Fruit fly (Drosophila melanogaster) whole organism, embryonic: ENCODE measurements around the gene wds.

ENCODE experiments used
- CG11398 ChIP-seq: fragments of 200-800 bp; sonication (Bioruptor generic); optimal IDR thresholded peaks from 2 replicates; lab custom pipeline; 2016; ENCODE audit warnings: missing biosample characterization, missing genetic modification characterization
- CG11456 ChIP-seq: fragments of 200-800 bp; sonication (Bioruptor generic); IDR thresholded peaks from 3 replicates; pipeline ENCODE4 v1.3.6; 2022; ENCODE audit warnings: missing biosample characterization, missing genetic modification characterization
- CG12104 ChIP-seq: fragments of 200-800 bp; sonication (Bioruptor generic); optimal IDR thresholded peaks from 3 replicates; lab custom pipeline; 2016; ENCODE audit warnings: missing biosample characterization, missing genetic modification characterization
- CG14050 ChIP-seq: fragments of 200-800 bp; sonication (Bioruptor generic); IDR thresholded peaks from 3 replicates; pipeline ENCODE4 v1.3.6; 2022; ENCODE audit warnings: missing biosample characterization, missing genetic modification characterization
- CG14965 ChIP-seq: fragments of 200-800 bp; sonication (Bioruptor generic); optimal IDR thresholded peaks from 2 replicates; lab custom pipeline; 2016; ENCODE audit warnings: missing biosample characterization, missing genetic modification characterization, borderline replicate concordance
- CG1529 ChIP-seq: fragments of 200-800 bp; sonication (Bioruptor generic); optimal IDR thresholded peaks from 3 replicates; lab custom pipeline; 2018; ENCODE audit warnings: missing biosample characterization, missing genetic modification characterization
- CG15479 ChIP-seq: fragments of 200-800 bp; sonication (Bioruptor generic); optimal IDR thresholded peaks from 3 replicates; lab custom pipeline; 2019; ENCODE audit warnings: missing biosample characterization, mild to moderate bottlenecking, missing genetic modification characterization, moderate library complexity
- CG1602 ChIP-seq: fragments of 200-800 bp; sonication (Bioruptor generic); optimal IDR thresholded peaks from 3 replicates; lab custom pipeline; 2016; ENCODE audit warnings: missing biosample characterization, missing genetic modification characterization
- CG17612 ChIP-seq: fragments of 200-800 bp; sonication (Bioruptor generic); IDR thresholded peaks from 2 replicates; pipeline ENCODE4 v1.3.6; 2022; ENCODE audit warnings: missing biosample characterization, missing genetic modification characterization
- CG2678 ChIP-seq: fragments of 200-800 bp; sonication (Bioruptor generic); optimal IDR thresholded peaks from 3 replicates; lab custom pipeline; 2019; ENCODE audit warnings: missing biosample characterization, mild to moderate bottlenecking, missing genetic modification characterization, moderate library complexity
- CG31224 ChIP-seq: fragments of 200-800 bp; sonication (Bioruptor generic); IDR thresholded peaks from 2 replicates; pipeline ENCODE4 v1.3.6; 2022; ENCODE audit warnings: missing biosample characterization, missing genetic modification characterization
- CG3163 ChIP-seq: fragments of 200-800 bp; sonication (Bioruptor generic); optimal IDR thresholded peaks from 3 replicates; lab custom pipeline; 2016; ENCODE audit warnings: missing biosample characterization, missing genetic modification characterization
- CG32772 ChIP-seq: fragments of 200-800 bp; sonication (Bioruptor generic); IDR thresholded peaks from 2 replicates; pipeline ENCODE4 v1.3.6; 2022; ENCODE audit warnings: missing biosample characterization, missing genetic modification characterization
- CG3847 ChIP-seq: fragments of 200-800 bp; sonication (Bioruptor generic); IDR thresholded peaks from 2 replicates; pipeline ENCODE4 v1.3.6; 2022; ENCODE audit warnings: missing biosample characterization, missing genetic modification characterization
- CG43689 ChIP-seq: fragments of 200-800 bp; sonication (Bioruptor generic); IDR thresholded peaks from 2 replicates; pipeline ENCODE4 v1.3.6; 2022; ENCODE audit warnings: missing biosample characterization, missing genetic modification characterization
- CG4730 ChIP-seq: fragments of 200-800 bp; sonication (Bioruptor generic); IDR thresholded peaks from 2 replicates; pipeline ENCODE4 v1.3.6; 2022; ENCODE audit warnings: missing biosample characterization, missing genetic modification characterization
- CG6175 ChIP-seq: fragments of 200-800 bp; sonication (Bioruptor generic); IDR thresholded peaks from 3 replicates; pipeline ENCODE4 v1.3.6; 2022; ENCODE audit warnings: missing biosample characterization, missing genetic modification characterization
- CHES-1-like ChIP-seq: fragments of 200-800 bp; sonication (Bioruptor generic); optimal IDR thresholded peaks from 2 replicates; lab custom pipeline; 2016; ENCODE audit warnings: missing biosample characterization, missing genetic modification characterization
- CrebB ChIP-seq: fragments of 200-800 bp; sonication (Bioruptor generic); optimal IDR thresholded peaks from 3 replicates; lab custom pipeline; 2018; ENCODE audit warnings: missing biosample characterization, mild to moderate bottlenecking, missing genetic modification characterization
- Doc2 ChIP-seq: fragments of 200-800 bp; sonication (Bioruptor generic); IDR thresholded peaks from 2 replicates; pipeline ENCODE4 v1.3.6; 2022; ENCODE audit warnings: missing biosample characterization, missing genetic modification characterization
- Elba2 ChIP-seq: fragments of 200-800 bp; sonication (Bioruptor generic); optimal IDR thresholded peaks from 3 replicates; lab custom pipeline; 2016; ENCODE audit warnings: missing biosample characterization, missing genetic modification characterization
- Ets65A ChIP-seq: fragments of 200-800 bp; sonication (Bioruptor generic); peaks from one replicate; lab custom pipeline; 2016; ENCODE audit warnings: missing biosample characterization, missing genetic modification characterization
- HHEX ChIP-seq: fragments of 200-800 bp; sonication (Bioruptor generic); optimal IDR thresholded peaks from 3 replicates; lab custom pipeline; 2017; ENCODE audit warnings: missing biosample characterization, mild to moderate bottlenecking, missing genetic modification characterization, missing genetic modification reagents
- HLH3B ChIP-seq: fragments of 200-800 bp; sonication (Bioruptor generic); IDR thresholded peaks from 2 replicates; pipeline ENCODE4 v1.3.6; 2022; ENCODE audit warnings: missing biosample characterization, missing genetic modification characterization
- HLH54F ChIP-seq: fragments of 200-800 bp; sonication (Bioruptor generic); optimal IDR thresholded peaks from 3 replicates; lab custom pipeline; 2016; ENCODE audit warnings: missing biosample characterization, missing genetic modification characterization
- Hand ChIP-seq: fragments of 200-800 bp; sonication (Bioruptor generic); optimal IDR thresholded peaks from 2 replicates; lab custom pipeline; 2017; ENCODE audit warnings: mild to moderate bottlenecking, missing biosample characterization, missing genetic modification reagents, missing genetic modification characterization
- Hey ChIP-seq: fragments of 200-800 bp; sonication (Bioruptor generic); optimal IDR thresholded peaks from 3 replicates; lab custom pipeline; 2018; ENCODE audit warnings: missing biosample characterization, mild to moderate bottlenecking, missing genetic modification characterization
- Jarid2 ChIP-seq: fragments of 200-800 bp; sonication (Bioruptor generic); optimal IDR thresholded peaks from 3 replicates; lab custom pipeline; 2017; ENCODE audit warnings: mild to moderate bottlenecking, missing biosample characterization, missing genetic modification reagents, missing genetic modification characterization
- Kr ChIP-seq: fragments of 200-800 bp; sonication (Bioruptor generic); optimal IDR thresholded peaks from 2 replicates; lab custom pipeline; 2017; ENCODE audit warnings: missing biosample characterization, mild to moderate bottlenecking, missing genetic modification characterization
- MTF-1 ChIP-seq: fragments of 200-800 bp; sonication (Bioruptor generic); optimal IDR thresholded peaks from 2 replicates; lab custom pipeline; 2018; ENCODE audit warnings: missing biosample characterization, mild to moderate bottlenecking, missing genetic modification characterization, borderline replicate concordance
- PHDP ChIP-seq: fragments of 200-800 bp; sonication (Bioruptor generic); optimal IDR thresholded peaks from 3 replicates; lab custom pipeline; 2018; ENCODE audit warnings: missing biosample characterization, mild to moderate bottlenecking, missing genetic modification characterization, moderate library complexity
- Side ChIP-seq: fragments of 200-800 bp; sonication (Bioruptor generic); optimal IDR thresholded peaks from 2 replicates; lab custom pipeline; 2016; ENCODE audit warnings: missing biosample characterization, missing genetic modification characterization
- Ssrp ChIP-seq: fragments of 200-800 bp; sonication (Bioruptor generic); optimal IDR thresholded peaks from 2 replicates; lab custom pipeline; 2018; ENCODE audit warnings: missing biosample characterization, mild to moderate bottlenecking, missing genetic modification characterization, moderate library complexity
- Taf1 ChIP-seq: fragments of 200-800 bp; sonication (Bioruptor generic); IDR thresholded peaks from 2 replicates; pipeline ENCODE4 v1.3.6; 2022; ENCODE audit warnings: missing biosample characterization, missing genetic modification characterization
- bab2 ChIP-seq: fragments of 200-800 bp; sonication (Bioruptor generic); optimal IDR thresholded peaks from 2 replicates; lab custom pipeline; 2016; ENCODE audit warnings: missing biosample characterization, missing genetic modification characterization
- bsh ChIP-seq, 2 experiments: fragments of 200-800 bp; sonication (Bioruptor generic); optimal IDR thresholded peaks; 2 replicates each; lab custom pipeline; 2017 to 2018; ENCODE audit warnings: mild to moderate bottlenecking in 2 of 2, missing biosample characterization in 2 of 2, missing genetic modification characterization in 2 of 2, moderate library complexity in 1 of 2
- crol ChIP-seq: fragments of 200-800 bp; sonication (Bioruptor generic); IDR thresholded peaks from 2 replicates; pipeline ENCODE4 v1.3.6; 2022; ENCODE audit warnings: missing biosample characterization, missing genetic modification characterization
- eyg ChIP-seq: fragments of 200-800 bp; sonication (Bioruptor generic); optimal IDR thresholded peaks from 3 replicates; lab custom pipeline; 2016; ENCODE audit warnings: missing biosample characterization, missing genetic modification characterization
- fd96Cb ChIP-seq: fragments of 200-800 bp; sonication (Bioruptor generic); optimal IDR thresholded peaks from 2 replicates; lab custom pipeline; 2018; ENCODE audit warnings: missing biosample characterization, mild to moderate bottlenecking, missing genetic modification characterization, moderate library complexity
- hbn ChIP-seq: fragments of 200-800 bp; sonication (Bioruptor generic); IDR thresholded peaks from 2 replicates; pipeline ENCODE4 v1.3.6; 2022; ENCODE audit warnings: missing biosample characterization, missing genetic modification characterization; ENCODE audit not compliant: partially characterized antibody
- kay ChIP-seq: fragments of 200-800 bp; sonication (Bioruptor generic); optimal IDR thresholded peaks from 2 replicates; lab custom pipeline; 2016; ENCODE audit warnings: missing biosample characterization, missing genetic modification characterization
- odd ChIP-seq: fragments of 200-800 bp; sonication (Bioruptor generic); optimal IDR thresholded peaks from 2 replicates; lab custom pipeline; 2017; ENCODE audit warnings: missing biosample characterization, mild to moderate bottlenecking, missing genetic modification characterization
- peb ChIP-seq: fragments of 200-800 bp; sonication (Bioruptor generic); IDR thresholded peaks from 2 replicates; pipeline ENCODE4 v1.3.6; 2022; ENCODE audit warnings: missing biosample characterization, missing genetic modification characterization
- psq ChIP-seq: fragments of 200-800 bp; sonication (Bioruptor generic); optimal IDR thresholded peaks from 2 replicates; lab custom pipeline; 2017; ENCODE audit warnings: missing biosample characterization, missing genetic modification characterization
- ranshi ChIP-seq: fragments of 200-800 bp; sonication (Bioruptor generic); IDR thresholded peaks from 2 replicates; pipeline ENCODE4 v1.3.6; 2022; ENCODE audit warnings: missing biosample characterization, missing genetic modification characterization
- repo ChIP-seq: fragments of 200-800 bp; sonication (Bioruptor generic); optimal IDR thresholded peaks from 2 replicates; lab custom pipeline; 2016; ENCODE audit warnings: missing biosample characterization, missing genetic modification characterization
- scrt ChIP-seq: fragments of 200-800 bp; sonication (Bioruptor generic); optimal IDR thresholded peaks from 2 replicates; lab custom pipeline; 2018; ENCODE audit warnings: missing biosample characterization, mild to moderate bottlenecking, missing genetic modification characterization, moderate library complexity
- sima ChIP-seq: fragments of 200-800 bp; sonication (Bioruptor generic); optimal IDR thresholded peaks from 2 replicates; lab custom pipeline; 2016; ENCODE audit warnings: missing biosample characterization, missing genetic modification characterization
- sqz ChIP-seq: fragments of 200-800 bp; sonication (Bioruptor generic); optimal IDR thresholded peaks from 3 replicates; lab custom pipeline; 2018; ENCODE audit warnings: missing biosample characterization, mild to moderate bottlenecking, missing genetic modification characterization
- tll ChIP-seq, 2 experiments: fragments of 200-800 bp in 1 of 2; fragments of >200 bp in 1 of 2; sonication (Bioruptor generic) in 1 of 2; optimal IDR thresholded peaks; 2 replicates each; lab custom pipeline; 2017 to 2019; ENCODE audit warnings: missing biosample characterization in 2 of 2, missing genetic modification characterization in 2 of 2, mild to moderate bottlenecking in 1 of 2, moderate library complexity in 1 of 2
- trh ChIP-seq: fragments of 200-800 bp; sonication (Bioruptor generic); optimal IDR thresholded peaks from 2 replicates; lab custom pipeline; 2016; ENCODE audit warnings: missing biosample characterization, missing genetic modification characterization
- yki ChIP-seq: fragments of >200 bp; optimal IDR thresholded peaks from 3 replicates; lab custom pipeline; 2018

Gene wds

dm6 chrX:2619651-2620050 is 33.9 kb downstream of the wds start, which contains the start of the genes Tsp3A and Seipin (continued):
- TF ChIP-seq CHES-1-like (GFP tag; lab: Kevin White, UChicago) (peak; percentile 82), yki (lab: Kevin White, UChicago) (no peak), HHEX (GFP tag; lab: Kevin White, UChicago) (peak; percentile 91), sqz (GFP tag; lab: Kevin White, UChicago) (no peak), HLH3B (peak; percentile 77), Doc2 (no peak), CG32772 (GFP tag; lab: Robert Waterston, UW) (peak; percentile 85), CG12104 (GFP tag; lab: Kevin White, UChicago) (peak; percentile 62), Ssrp (tag; lab: Kevin White, UChicago) (peak; percentile 46), Hey (tag; lab: Kevin White, UChicago) (peak; percentile 44), HLH54F (GFP tag; lab: Kevin White, UChicago) (peak; percentile 82), CG2678 (tag; lab: Kevin White, UChicago) (peak; percentile 91), kay (peak; percentile 66), Elba2 (GFP tag; lab: Kevin White, UChicago) (no peak), CG4730 (GFP tag; lab: Robert Waterston, UW) (peak; percentile 77), sima (GFP tag; lab: Kevin White, UChicago) (no peak), CG14050 (GFP tag; lab: Robert Waterston, UW) (peak; percentile 74), fd96Cb (tag; lab: Kevin White, UChicago) (peak; percentile 70), Taf1 (peak; percentile 83), CG3163 (GFP tag; lab: Kevin White, UChicago) (peak; percentile 54), CG1529 (GFP tag; lab: Kevin White, UChicago) (peak; percentile 48), CG17612 (GFP tag; lab: Robert Waterston, UW) (peak; percentile 73), repo (GFP tag; lab: Kevin White, UChicago) (peak; percentile 63), CG11398 (GFP tag; lab: Kevin White, UChicago) (peak; percentile 69), eyg (peak; percentile 86), Kr (no peak), hbn (no peak), CG43689 (GFP tag; lab: Robert Waterston, UW) (0 out of 2 replicates have a peak, but pooled peaks have one; percentile 17), PHDP (peak; percentile 83), CG14965 (peak; percentile 33), scrt (peak; percentile 92), CG31224 (GFP tag; lab: Robert Waterston, UW) (peak; percentile 71), CrebB (peak; percentile 80), ranshi (peak; percentile 87), trh (GFP tag; lab: Kevin White, UChicago) (no peak), bsh (GFP tag; optimal IDR thresholded peaks at IDR 0.05; lab: Kevin White, UChicago) (peak; percentile 68 to 78), Ets65A (GFP tag; lab: Kevin White, UChicago) (peak; percentile 89), MTF-1 (GFP tag; lab: Kevin White, UChicago) (peak; percentile 59), tll (GFP tag; optimal IDR thresholded peaks at IDR 0.05; lab: Kevin White, UChicago) (no peak), Hand (GFP tag; lab: Kevin White, UChicago) (peak; percentile 80), psq (GFP tag; lab: Kevin White, UChicago) (peak; percentile 4), Side (peak; percentile 77), odd (GFP tag; lab: Kevin White, UChicago) (no peak), crol (GFP tag; lab: Robert Waterston, UW) (no peak), bab2 (GFP tag; lab: Kevin White, UChicago) (peak; percentile 77), peb (peak; percentile 59; the same call in 1 of the 2 replicates), CG6175 (GFP tag; lab: Robert Waterston, UW) (peak; percentile 80; the same call in 2 of the 3 replicates), CG15479 (peak; percentile 18), CG11456 (GFP tag; lab: Robert Waterston, UW) (peak; percentile 94), CG3847 (peak; percentile 78), CG1602 (GFP tag; lab: Kevin White, UChicago) (peak; percentile 65), Jarid2 (GFP tag; lab: Kevin White, UChicago) (no peak)
